Fruit fly (Drosophila melanogaster): Measurements from ENCODE around the gene CG31274.

CG31274 gene

dm6 chr3R:16969361-16970355 lies 23.2 kb upstream of the CG31274 start (continued):
- peak; percentile 64 for TF ChIP-seq Sox100B (GFP tag; optimal IDR thresholded peaks at IDR 0.05)
- TF ChIP-seq CG3065 (GFP tag; optimal IDR thresholded peaks at IDR 0.05): no peak
- no peak for TF ChIP-seq CG31224 (GFP tag; IDR thresholded peaks at IDR 0.05)
- TF ChIP-seq seq (GFP tag; IDR thresholded peaks at IDR 0.05): peak; percentile 95
- peak; percentile 75 for TF ChIP-seq Xbp1 (GFP tag; optimal IDR thresholded peaks at IDR 0.05)
- TF ChIP-seq Side (GFP tag; optimal IDR thresholded peaks at IDR 0.05): no peak
- peak; percentile 56 for TF ChIP-seq Six4 (GFP tag; optimal IDR thresholded peaks at IDR 0.05)
- peak; percentile 32; the same call in 1 of the 3 replicates for TF ChIP-seq Aef1 (GFP tag; IDR thresholded peaks at IDR 0.05)
- TF ChIP-seq CG6854 (GFP tag; optimal IDR thresholded peaks at IDR 0.05): peak; percentile 11
- no peak for TF ChIP-seq CG18599 (GFP tag; optimal IDR thresholded peaks at IDR 0.05)
- no peak for TF ChIP-seq CG33213 (GFP tag; optimal IDR thresholded peaks at IDR 0.05)
- TF ChIP-seq wek (GFP tag; optimal IDR thresholded peaks at IDR 0.05): no peak
- peak; percentile 77 for TF ChIP-seq CG7839 (tag; optimal IDR thresholded peaks at IDR 0.05)
- TF ChIP-seq Mes4 (GFP tag; optimal IDR thresholded peaks at IDR 0.05): no peak
- TF ChIP-seq D19A (tag; optimal IDR thresholded peaks at IDR 0.05): peak; percentile 100
- no peak for TF ChIP-seq CG3995 (GFP tag; optimal IDR thresholded peaks at IDR 0.05)
- peak; percentile 67 for TF ChIP-seq CG32532 (GFP tag; IDR thresholded peaks at IDR 0.05)
- peak; percentile 71 for TF ChIP-seq CG30403 (GFP tag; optimal IDR thresholded peaks at IDR 0.05)
- TF ChIP-seq nerfin-1 (tag; optimal IDR thresholded peaks at IDR 0.05): peak; percentile 62
- peak; percentile 87 for TF ChIP-seq sens (GFP tag)
- TF ChIP-seq da (GFP tag; optimal IDR thresholded peaks at IDR 0.05): no peak
- TF ChIP-seq CG10147 (GFP tag; optimal IDR thresholded peaks at IDR 0.05): no peak
- peak; percentile 99 for TF ChIP-seq CG15479 (GFP tag; optimal IDR thresholded peaks at IDR 0.05)
- TF ChIP-seq abd-A (tag; optimal IDR thresholded peaks at IDR 0.05): peak; percentile 95
- peak; percentile 96 for TF ChIP-seq Nf-YC (tag; optimal IDR thresholded peaks at IDR 0.05)
- TF ChIP-seq Deaf1 (tag; optimal IDR thresholded peaks at IDR 0.05): no peak
- TF ChIP-seq slou (GFP tag; optimal IDR thresholded peaks at IDR 0.05): no peak
- TF ChIP-seq Camta (GFP tag; optimal IDR thresholded peaks at IDR 0.05): peak; percentile 10
- TF ChIP-seq jigr1 (GFP tag; IDR thresholded peaks at IDR 0.05): no peak
- no peak for TF ChIP-seq dmrt99B (tag; optimal IDR thresholded peaks at IDR 0.05)
- no peak; the same call in none of the 2 replicates for TF ChIP-seq CG5953 (GFP tag; IDR thresholded peaks at IDR 0.05)
- TF ChIP-seq Lhr (GFP tag; optimal IDR thresholded peaks at IDR 0.05): peak; percentile 67
- peak; percentile 61; the same call in 1 of the 2 replicates for TF ChIP-seq CG42726 (GFP tag; IDR thresholded peaks at IDR 0.05; ENCODE audit: partially characterized antibody)
- TF ChIP-seq eyg (GFP tag; optimal IDR thresholded peaks at IDR 0.05): no peak
- peak; percentile 74 for TF ChIP-seq CG10979 (tag; optimal IDR thresholded peaks at IDR 0.05)
- TF ChIP-seq YL-1 (GFP tag; optimal IDR thresholded peaks at IDR 0.05): no peak
- TF ChIP-seq sc (optimal IDR thresholded peaks at IDR 0.05): no peak
- TF ChIP-seq sc (GFP tag; optimal IDR thresholded peaks at IDR 0.05): peak; percentile 21
- TF ChIP-seq CG17359 (tag; optimal IDR thresholded peaks at IDR 0.05): no peak
- peak; percentile 55; the same call in 1 of the 3 replicates for TF ChIP-seq CG6175 (GFP tag; IDR thresholded peaks at IDR 0.05)
- no peak for TF ChIP-seq crc (GFP tag; optimal IDR thresholded peaks at IDR 0.05)
- TF ChIP-seq ac (GFP tag; optimal IDR thresholded peaks at IDR 0.05): no peak
- peak; percentile 45 for TF ChIP-seq Ptx1 (GFP tag; IDR thresholded peaks at IDR 0.05)
- TF ChIP-seq fd3F (GFP tag; optimal IDR thresholded peaks at IDR 0.05): peak; percentile 49
- peak; percentile 63 for TF ChIP-seq Dbx (GFP tag; IDR thresholded peaks at IDR 0.05)
- peak; percentile 69 for TF ChIP-seq CG17328 (GFP tag; IDR thresholded peaks at IDR 0.05)
- TF ChIP-seq CG16863 (GFP tag; optimal IDR thresholded peaks at IDR 0.05): peak; percentile 23
- TF ChIP-seq Ssrp (tag; optimal IDR thresholded peaks at IDR 0.05): no peak
- TF ChIP-seq psq (GFP tag; optimal IDR thresholded peaks at IDR 0.05): peak; percentile 38
